ENCODE assay signal across 1 fruit fly cellular context in the genomic region with DNA sequence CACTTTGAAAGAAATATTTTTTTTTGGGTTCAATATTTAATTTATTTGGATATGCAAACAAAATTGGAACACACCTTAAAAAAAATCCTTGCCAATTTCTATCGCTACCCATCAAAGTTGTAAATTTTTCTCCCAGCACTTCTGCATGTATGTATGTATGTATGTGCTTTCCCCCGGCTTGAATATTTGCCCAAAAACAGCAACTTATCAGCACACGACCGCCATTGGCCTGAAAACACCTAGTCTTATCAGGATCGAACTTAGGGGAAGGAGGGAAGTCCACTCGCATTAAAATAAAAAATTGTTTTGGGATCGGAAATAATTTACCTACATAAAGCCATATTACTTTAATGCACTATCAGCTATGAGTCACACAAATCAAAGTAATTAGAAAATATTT.
TF ChIP-seq lines count a peak whose summit lies in the region.

No protein-coding gene starts in this region.

TF ChIP-seq in whole organism, embryonic, 481 proteins besides CTCF, POLR2A, EP300 and RAD21 (continued from another document):
- TF ChIP-seq CG3847 (GFP tag; IDR thresholded peaks at IDR 0.05; lab: Robert Waterston, UW) (no peak), pros (GFP tag; optimal IDR thresholded peaks at IDR 0.05; lab: Kevin White, UChicago) (no peak), tna (GFP tag; IDR thresholded peaks at IDR 0.05; lab: Robert Waterston, UW; ENCODE audit: partially characterized antibody) (no peak), CG18619 (GFP tag; optimal IDR thresholded peaks at IDR 0.05; lab: Kevin White, UChicago) (no peak), bigmax (GFP tag; optimal IDR thresholded peaks at IDR 0.05; lab: Kevin White, UChicago) (no peak), MESR4 (GFP tag; optimal IDR thresholded peaks at IDR 0.05; lab: Kevin White, UChicago) (no peak), CG10959 (GFP tag; IDR thresholded peaks at IDR 0.05; lab: Robert Waterston, UW) (no peak), Xbp1 (GFP tag; optimal IDR thresholded peaks at IDR 0.05; lab: Kevin White, UChicago) (no peak), hth (optimal IDR thresholded peaks at IDR 0.05; lab: Kevin White, UChicago) (no peak), CG2678 (tag; optimal IDR thresholded peaks at IDR 0.05; lab: Kevin White, UChicago) (peak; percentile 31), tap (tag; optimal IDR thresholded peaks at IDR 0.05; lab: Kevin White, UChicago) (no peak), twi (tag; optimal IDR thresholded peaks at IDR 0.05; lab: Kevin White, UChicago) (no peak), Meics (GFP tag; optimal IDR thresholded peaks at IDR 0.05; lab: Kevin White, UChicago) (peak; percentile 48), br (optimal IDR thresholded peaks at IDR 0.05; lab: Kevin White, UChicago) (no peak), Elba2 (GFP tag; optimal IDR thresholded peaks at IDR 0.05; lab: Kevin White, UChicago) (no peak), CG13123 (GFP tag; optimal IDR thresholded peaks at IDR 0.05; lab: Kevin White, UChicago) (no peak), Hey (tag; optimal IDR thresholded peaks at IDR 0.05; lab: Kevin White, UChicago) (no peak), CG3163 (GFP tag; optimal IDR thresholded peaks at IDR 0.05; lab: Kevin White, UChicago) (peak; percentile 17), CG12071 (GFP tag; optimal IDR thresholded peaks at IDR 0.05; lab: Kevin White, UChicago) (no peak), repo (GFP tag; optimal IDR thresholded peaks at IDR 0.05; lab: Kevin White, UChicago) (no peak), CG30403 (GFP tag; optimal IDR thresholded peaks at IDR 0.05; lab: Kevin White, UChicago) (no peak), sna (GFP tag; IDR thresholded peaks at IDR 0.05; lab: Robert Waterston, UW; ENCODE audit: partially characterized antibody) (no peak), CG1647 (GFP tag; optimal IDR thresholded peaks at IDR 0.05; lab: Kevin White, UChicago) (no peak), usp (GFP tag; optimal IDR thresholded peaks at IDR 0.05; lab: Kevin White, UChicago) (no peak), Fer3 (tag; optimal IDR thresholded peaks at IDR 0.05; lab: Kevin White, UChicago) (peak; percentile 3), odd (GFP tag; optimal IDR thresholded peaks at IDR 0.05; lab: Kevin White, UChicago) (no peak), rib (GFP tag; IDR thresholded peaks at IDR 0.05; lab: Robert Waterston, UW) (no peak; the same call in 1 of the 2 replicates), Hand (GFP tag; optimal IDR thresholded peaks at IDR 0.05; lab: Kevin White, UChicago) (no peak), D19B (GFP tag; optimal IDR thresholded peaks at IDR 0.05; lab: Kevin White, UChicago) (peak; percentile 7), Sin3A (optimal IDR thresholded peaks at IDR 0.05; lab: Kevin White, UChicago) (no peak), stc (GFP tag; IDR thresholded peaks at IDR 0.05; lab: Robert Waterston, UW) (no peak), mam (GFP tag; optimal IDR thresholded peaks at IDR 0.05; lab: Kevin White, UChicago) (peak; percentile 2), Opbp (GFP tag; IDR thresholded peaks at IDR 0.05; lab: Robert Waterston, UW; ENCODE audit: partially characterized antibody) (no peak), Six4 (GFP tag; optimal IDR thresholded peaks at IDR 0.05; lab: Kevin White, UChicago) (no peak), dysf (GFP tag; IDR thresholded peaks at IDR 0.05; lab: Robert Waterston, UW) (no peak), CG14014 (GFP tag; IDR thresholded peaks at IDR 0.05; lab: Robert Waterston, UW) (no peak), CG2120 (GFP tag; optimal IDR thresholded peaks at IDR 0.05; lab: Kevin White, UChicago) (peak; percentile 34), kah (GFP tag; optimal IDR thresholded peaks at IDR 0.05; lab: Kevin White, UChicago) (no peak), knrl (GFP tag; IDR thresholded peaks at IDR 0.05; lab: Robert Waterston, UW; ENCODE audit: partially characterized antibody) (no peak), fd3F (GFP tag; optimal IDR thresholded peaks at IDR 0.05; lab: Kevin White, UChicago) (no peak), gt (GFP tag; IDR thresholded peaks at IDR 0.05; lab: Robert Waterston, UW) (no peak)
